Worm (Caenorhabditis elegans) whole organism, mixed stage, embryonic: Measurements from ENCODE around the gene K05F6.12.
A peak's percentile ranks its signal among the peaks of the same experiment; 100 is the strongest.

ENCODE experiments used
- M03D4.4 ChIP-seq: sonication (generic microtip); optimal IDR thresholded peaks from 2 replicates; lab custom pipeline; 2017; ENCODE audit warnings: mild to moderate bottlenecking, missing genetic modification characterization, missing compliant biosample characterization
- bed-3 ChIP-seq: fragments of 200-800 bp; sonication (Bioruptor generic); optimal IDR thresholded peaks from 3 replicates; lab custom pipeline; 2018; ENCODE audit warnings: mild to moderate bottlenecking, missing genetic modification characterization, moderate library complexity, missing compliant biosample characterization
- blmp-1 ChIP-seq: fragments of 150-350 bp; optimal IDR thresholded peaks from 2 replicates; lab custom pipeline; 2014; ENCODE audit warnings: missing biosample characterization, missing genetic modification characterization
- ceh-39 ChIP-seq: fragments of 150-350 bp; optimal IDR thresholded peaks from 2 replicates; lab custom pipeline; 2014; ENCODE audit warnings: missing biosample characterization, missing genetic modification characterization
- ceh-83 ChIP-seq: fragments of 200-800 bp; sonication (Bioruptor generic); optimal IDR thresholded peaks from 2 replicates; lab custom pipeline; 2018; ENCODE audit warnings: mild to moderate bottlenecking, missing genetic modification characterization, missing compliant biosample characterization
- ces-1 ChIP-seq: fragments of 150-350 bp; optimal IDR thresholded peaks from 2 replicates; lab custom pipeline; 2014; ENCODE audit warnings: missing biosample characterization, missing genetic modification reagents, missing genetic modification characterization
- drap-1 ChIP-seq: fragments of 200-800 bp; sonication (Bioruptor generic); optimal IDR thresholded peaks from 3 replicates; lab custom pipeline; 2018; ENCODE audit warnings: mild to moderate bottlenecking, missing genetic modification characterization, missing compliant biosample characterization
- elt-1 ChIP-seq: sonication (generic microtip); optimal IDR thresholded peaks from 2 replicates; lab custom pipeline; 2017; ENCODE audit warnings: missing genetic modification characterization, mild to moderate bottlenecking, missing compliant biosample characterization, antibody characterized with exemption, moderate library complexity, borderline replicate concordance; ENCODE audit not compliant: insufficient read depth
- hlh-1 ChIP-seq: fragments of 150-350 bp; optimal IDR thresholded peaks from 2 replicates; lab custom pipeline; 2014; ENCODE audit warnings: missing biosample characterization, missing genetic modification reagents, missing genetic modification characterization
- lin-32 ChIP-seq: fragments of 200-800 bp; sonication (Bioruptor generic); optimal IDR thresholded peaks from 2 replicates; lab custom pipeline; 2018; ENCODE audit warnings: mild to moderate bottlenecking, missing genetic modification characterization, missing compliant biosample characterization
- lsy-2 ChIP-seq: fragments of 150-350 bp; optimal IDR thresholded peaks from 2 replicates; lab custom pipeline; 2014; ENCODE audit warnings: missing biosample characterization, missing genetic modification characterization
- mep-1 ChIP-seq: fragments of 150-350 bp; optimal IDR thresholded peaks from 2 replicates; lab custom pipeline; 2017; ENCODE audit warnings: missing biosample characterization, missing genetic modification reagents, missing genetic modification characterization, inconsistent platforms
- mls-2 ChIP-seq: sonication (generic microtip); optimal IDR thresholded peaks from 2 replicates; lab custom pipeline; 2016; ENCODE audit warnings: mild to moderate bottlenecking, missing genetic modification characterization, moderate library complexity, missing compliant biosample characterization
- nhr-2 ChIP-seq: fragments of 150-350 bp; optimal IDR thresholded peaks from 2 replicates; lab custom pipeline; 2014; ENCODE audit warnings: missing biosample characterization, missing genetic modification characterization
- nhr-28 ChIP-seq: fragments of 150-350 bp; optimal IDR thresholded peaks from 2 replicates; lab custom pipeline; 2014; ENCODE audit warnings: missing biosample characterization, missing genetic modification characterization
- nhr-76 ChIP-seq: sonication (generic microtip); optimal IDR thresholded peaks from 2 replicates; lab custom pipeline; 2017; ENCODE audit warnings: missing biosample characterization, missing genetic modification characterization
- pha-4 ChIP-seq: fragments of 150-350 bp; optimal IDR thresholded peaks from 2 replicates; lab custom pipeline; 2018; ENCODE audit warnings: missing biosample characterization, missing genetic modification reagents, missing genetic modification characterization
- snpc-4 ChIP-seq: fragments of 150-350 bp; optimal IDR thresholded peaks from 2 replicates; lab custom pipeline; 2014; ENCODE audit warnings: missing biosample characterization, missing genetic modification characterization
- sptf-1 ChIP-seq: sonication (generic microtip); optimal IDR thresholded peaks from 2 replicates; lab custom pipeline; 2017; ENCODE audit warnings: mild to moderate bottlenecking, missing genetic modification characterization, moderate library complexity, missing compliant biosample characterization
- tbx-8 ChIP-seq: fragments of 200-800 bp; sonication (Bioruptor generic); optimal IDR thresholded peaks from 2 replicates; lab custom pipeline; 2018; ENCODE audit warnings: mild to moderate bottlenecking, missing genetic modification characterization, moderate library complexity, missing compliant biosample characterization
- unc-120 ChIP-seq: sonication (generic microtip); optimal IDR thresholded peaks from 2 replicates; lab custom pipeline; 2017; ENCODE audit warnings: missing genetic modification characterization, missing compliant biosample characterization; ENCODE audit not compliant: poor library complexity, severe bottlenecking
- unc-39 ChIP-seq: fragments of 150-350 bp; optimal IDR thresholded peaks from 2 replicates; lab custom pipeline; 2014; ENCODE audit warnings: missing biosample characterization, missing genetic modification characterization
- unc-62 ChIP-seq: fragments of 150-350 bp; optimal IDR thresholded peaks from 2 replicates; lab custom pipeline; 2014; ENCODE audit warnings: missing biosample characterization, missing genetic modification reagents, missing genetic modification characterization
- zip-8 ChIP-seq: fragments of 150-350 bp; optimal IDR thresholded peaks from 2 replicates; lab custom pipeline; 2014; ENCODE audit warnings: missing biosample characterization, missing genetic modification characterization

The K05F6.12 gene

DNA sequence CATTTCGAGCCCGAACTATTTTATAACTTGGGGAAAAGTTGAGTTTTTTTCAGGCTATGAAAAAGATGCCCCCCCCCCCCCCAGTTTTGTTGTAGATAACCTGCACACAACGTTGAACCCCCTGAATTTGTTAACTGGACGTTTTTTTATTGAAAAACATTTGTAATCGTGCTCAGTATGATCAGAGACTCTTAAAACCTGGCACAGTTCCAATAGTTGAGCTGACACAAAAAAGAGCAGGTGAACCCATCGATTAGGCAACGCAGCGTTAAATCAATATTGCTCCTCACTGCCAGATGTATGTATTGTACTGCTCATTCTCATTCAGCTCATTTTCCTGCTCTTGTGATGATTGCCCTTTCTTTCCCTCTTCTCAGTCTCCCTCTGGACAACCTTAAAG, at the start of gene K05F6.12:
TSS of gene K05F6.12 (plus strand) at position 301 of the 400 bp plus-strand sequence.
- no peak for TF ChIP-seq bed-3 (GFP tag; lab: Kevin White, UChicago)
- TF ChIP-seq ceh-83 (GFP tag; lab: Kevin White, UChicago), result no peak
- TF ChIP-seq nhr-28 (tag; lab: Kevin White, UChicago), result no peak
- TF ChIP-seq pha-4 (tag; lab: Kevin White, UChicago), result no peak
- TF ChIP-seq lsy-2 (tag; lab: Kevin White, UChicago), result no peak
- TF ChIP-seq nhr-76, result no peak
- TF ChIP-seq unc-120 (tag; lab: Kevin White, UChicago), result no peak
- no peak for TF ChIP-seq drap-1 (GFP tag; lab: Kevin White, UChicago)
- TF ChIP-seq hlh-1, result no peak

- TF ChIP-seq M03D4.4 (tag; lab: Kevin White, UChicago), result no peak
- TF ChIP-seq blmp-1 (tag; lab: Kevin White, UChicago), result no peak
- no peak for TF ChIP-seq mep-1 (tag; lab: Kevin White, UChicago)
- no peak for TF ChIP-seq nhr-28 (tag; lab: Kevin White, UChicago)
- TF ChIP-seq ces-1 (GFP tag; lab: Kevin White, UChicago), result peak; percentile 75
- TF ChIP-seq unc-62 (GFP tag; lab: Kevin White, UChicago), result no peak
Measured at ce11 chrII:1500286-1500840, 45.4 kb upstream of the K05F6.12 start, which contains the start of gene emc-1. Gene emc-1 (minus strand): TSS chrII:1500330.

DNA sequence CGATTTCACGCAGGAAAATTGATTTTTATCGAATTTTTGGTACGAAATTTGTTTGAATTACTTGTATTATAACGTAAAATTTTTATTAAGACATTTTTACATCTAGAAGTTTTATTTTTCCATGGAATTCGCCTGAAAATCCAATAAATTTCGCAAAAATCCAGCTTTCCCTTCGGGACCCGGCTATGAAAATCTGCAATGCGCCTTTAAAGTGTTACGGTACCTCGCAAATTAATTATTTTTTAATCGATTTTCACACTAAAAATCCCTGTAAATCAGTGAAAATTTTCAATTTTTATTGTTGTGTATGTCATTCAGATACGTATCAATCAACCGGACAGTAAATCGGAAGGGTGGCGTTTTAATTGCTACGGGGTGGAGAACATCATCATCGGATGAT, 44.8 kb upstream of the K05F6.12 start:
- TF ChIP-seq nhr-2 (no peak), M03D4.4 (tag; lab: Kevin White, UChicago) (no peak), unc-62 (GFP tag; lab: Kevin White, UChicago) (peak; percentile 9), lsy-2 (tag; lab: Kevin White, UChicago) (no peak), bed-3 (GFP tag; lab: Kevin White, UChicago) (no peak), zip-8 (tag; lab: Kevin White, UChicago) (no peak), mls-2 (tag; lab: Kevin White, UChicago) (no peak), pha-4 (tag; lab: Kevin White, UChicago) (no peak)
- TF ChIP-seq, all 35 proteins: peak for 1

DNA sequence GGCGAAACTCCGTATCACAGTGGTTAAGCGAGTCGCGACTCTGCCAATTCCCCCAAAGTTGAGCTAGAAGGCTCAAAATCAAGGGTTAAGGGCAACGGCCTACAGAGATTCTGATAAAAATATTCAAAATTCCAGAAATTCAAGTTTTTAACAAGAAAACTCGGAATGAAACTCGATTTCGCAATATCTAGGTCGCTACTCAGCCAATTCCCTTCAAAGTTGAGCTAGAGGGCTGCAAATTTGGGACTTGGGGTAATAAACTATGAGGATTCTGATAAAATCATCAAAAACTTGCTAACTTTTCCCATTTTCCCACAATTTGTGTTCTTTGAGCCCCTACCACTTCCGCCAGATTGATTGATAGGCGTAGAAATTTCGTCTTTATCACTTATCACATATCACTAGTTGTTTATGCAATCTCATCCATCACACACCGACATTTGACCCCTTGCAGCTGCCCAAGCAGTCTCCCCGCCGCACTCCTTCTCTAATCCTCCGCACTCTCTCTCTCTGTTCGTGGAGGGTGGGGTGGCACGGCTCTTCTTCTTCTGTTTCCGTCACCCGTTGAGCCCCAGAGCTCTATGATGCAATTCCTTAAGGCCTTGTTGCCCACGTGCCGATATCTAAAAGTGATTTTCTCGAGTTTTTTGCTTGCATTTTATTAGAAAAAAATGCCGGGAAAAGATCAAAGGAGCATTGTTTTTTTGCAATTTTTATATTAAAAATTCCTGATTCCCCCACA, 43.9 kb upstream of the K05F6.12 start:
- TF ChIP-seq unc-62 (GFP tag; lab: Kevin White, UChicago) (peak; percentile 96), lsy-2 (tag; lab: Kevin White, UChicago) (peak; percentile 8), drap-1 (GFP tag; lab: Kevin White, UChicago) (no peak), ces-1 (GFP tag; lab: Kevin White, UChicago) (no peak), zip-8 (tag; lab: Kevin White, UChicago) (peak; percentile 12), sptf-1 (tag; lab: Kevin White, UChicago) (peak; percentile 48), snpc-4 (tag; lab: Kevin White, UChicago) (no peak), unc-120 (tag; lab: Kevin White, UChicago) (peak; percentile 73), hlh-1 (peak; percentile 89), ceh-39 (no peak), M03D4.4 (tag; lab: Kevin White, UChicago) (peak; percentile 17), lin-32 (GFP tag; lab: Kevin White, UChicago) (peak; percentile 31)

DNA sequence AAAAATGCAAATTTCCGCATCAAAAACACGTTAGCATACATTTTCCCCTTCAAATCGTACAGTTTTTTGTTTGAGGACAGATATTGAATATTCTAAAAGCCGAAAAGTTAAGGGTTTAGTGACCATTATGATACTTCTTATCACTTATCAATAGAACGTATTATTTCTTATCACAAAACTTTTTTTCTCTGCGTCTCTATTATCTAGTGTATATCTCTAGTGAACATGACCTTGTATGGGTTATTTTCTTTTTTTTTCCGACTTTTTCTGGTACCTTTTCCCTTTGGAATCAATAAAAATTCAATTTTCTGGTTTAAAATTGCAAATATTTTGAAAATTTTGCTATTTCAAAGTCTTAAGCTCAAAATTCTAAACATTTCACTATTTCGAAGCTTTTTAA, 42.1 kb upstream of the K05F6.12 start:
- no peak for TF ChIP-seq drap-1 (GFP tag; lab: Kevin White, UChicago)
- no peak for TF ChIP-seq mls-2 (tag; lab: Kevin White, UChicago)
- no peak for TF ChIP-seq unc-39 (tag; lab: Kevin White, UChicago)
- TF ChIP-seq tbx-8 (GFP tag; lab: Kevin White, UChicago), result no peak
- TF ChIP-seq, all 35 proteins: peak for 0

ce11 chrII:1504266-1504665, 41.5 kb upstream of the K05F6.12 start, which contains the start of gene fdgt-1:
Gene fdgt-1 (plus strand): TSS chrII:1504566.
- TF ChIP-seq elt-1 (tag; lab: Kevin White, UChicago) (no peak), pha-4 (tag; lab: Kevin White, UChicago) (peak; percentile 12)
